Worm (Caenorhabditis elegans) whole organism, L1 larva: ENCODE results near the gene suds-3.

Experiments
- efl-1 ChIP-seq, 4 experiments: fragments of 150-350 bp; optimal IDR thresholded peaks in 3 of 4; peaks in 1 of 4; 1 replicate in 1 of 4; 2 replicates in 3 of 4; lab custom pipeline; 2014; ENCODE audit warnings: missing biosample characterization in 2 of 4, missing genetic modification characterization in 2 of 4, missing genetic modification reagents in 2 of 4
- fkh-10 ChIP-seq: sonication (generic microtip); optimal IDR thresholded peaks from 2 replicates; lab custom pipeline; 2017; ENCODE audit warnings: missing biosample characterization, missing genetic modification reagents, missing genetic modification characterization
- lin-39 ChIP-seq: fragments of 150-350 bp; optimal IDR thresholded peaks from 2 replicates; lab custom pipeline; 2014; ENCODE audit warnings: missing biosample characterization, missing genetic modification reagents, missing genetic modification characterization
- nhr-12 ChIP-seq: sonication (generic microtip); optimal IDR thresholded peaks from 2 replicates; lab custom pipeline; 2017; ENCODE audit warnings: missing biosample characterization, missing genetic modification characterization

ce11 chrV:9889629-9890028, 41.2 kb upstream of the suds-3 start, which contains the start of gene fshr-1:
- TF ChIP-seq efl-1 (optimal IDR thresholded peaks at IDR 0.05; lab: Kevin White, UChicago) (no peak), efl-1 (GFP tag; optimal IDR thresholded peaks at IDR 0.05 in 1 of 2; lab: Kevin White, UChicago) (no peak), fkh-10 (GFP tag; lab: Kevin White, UChicago) (no peak), nhr-12 (no peak), lin-39 (tag; lab: Kevin White, UChicago) (no peak)
